Worm (Caenorhabditis elegans) whole organism, early embryonic: ENCODE data around the gene C56C10.4.

Source experiments
- B0310.2 ChIP-seq: sonication (generic microtip); optimal IDR thresholded peaks from 2 replicates; lab custom pipeline; 2016; ENCODE audit warnings: mild to moderate bottlenecking, missing genetic modification characterization, missing compliant biosample characterization
- ama-1 ChIP-seq: fragments of 150-350 bp; optimal IDR thresholded peaks from 2 replicates; lab custom pipeline; 2014
- ceh-36 ChIP-seq: sonication (generic microtip); optimal IDR thresholded peaks from 2 replicates; lab custom pipeline; 2016; ENCODE audit warnings: missing genetic modification characterization, inconsistent platforms, missing compliant biosample characterization
- tbx-37 ChIP-seq: fragments of 200-800 bp; sonication (Bioruptor generic); conservative IDR thresholded peaks from 2 replicates; pipeline ENCODE4 v1.3.6; 2022; ENCODE audit warnings: missing genetic modification reagents, missing genetic modification characterization, missing compliant biosample characterization
- tra-4 ChIP-seq: sonication (generic microtip); optimal IDR thresholded peaks from 2 replicates; lab custom pipeline; 2017; ENCODE audit warnings: missing genetic modification characterization, missing compliant biosample characterization

ce11 chrII:6575647-6576046, 7.2 kb upstream of the C56C10.4 start, which contains the start of gene sra-29:
- TF ChIP-seq tra-4 (tag; lab: Kevin White, UChicago) (no peak), ceh-36 (tag; lab: Kevin White, UChicago) (no peak), tbx-37 (GFP tag; lab: Robert Waterston, UW) (no peak), ama-1 (lab: Kevin White, UChicago) (no peak), B0310.2 (tag; lab: Kevin White, UChicago) (no peak)
